Worm (Caenorhabditis elegans): ENCODE results near the gene T05G5.5.
A peak's percentile ranks its signal among the peaks of the same experiment; 100 is the strongest.

Gene T05G5.5

ce11 chrIII:9747133-9747532 lies 4.1 kb downstream of the T05G5.5 start, which contains the start of the genes iff-1 and cdk-1:
Gene iff-1 (minus strand): TSS chrIII:9747193.
Gene cdk-1 (plus strand): TSS chrIII:9747472.
- TF ChIP-seq K02D7.2 (tag; optimal IDR thresholded peaks at IDR 0.05) = no peak
- TF ChIP-seq nfya-1 (tag; optimal IDR thresholded peaks at IDR 0.05) = peak; percentile 12
- TF ChIP-seq ceh-31 (tag; optimal IDR thresholded peaks at IDR 0.05) = peak; percentile 8
- peak; percentile 1 for TF ChIP-seq unc-42 (tag; optimal IDR thresholded peaks at IDR 0.05)

DNA sequence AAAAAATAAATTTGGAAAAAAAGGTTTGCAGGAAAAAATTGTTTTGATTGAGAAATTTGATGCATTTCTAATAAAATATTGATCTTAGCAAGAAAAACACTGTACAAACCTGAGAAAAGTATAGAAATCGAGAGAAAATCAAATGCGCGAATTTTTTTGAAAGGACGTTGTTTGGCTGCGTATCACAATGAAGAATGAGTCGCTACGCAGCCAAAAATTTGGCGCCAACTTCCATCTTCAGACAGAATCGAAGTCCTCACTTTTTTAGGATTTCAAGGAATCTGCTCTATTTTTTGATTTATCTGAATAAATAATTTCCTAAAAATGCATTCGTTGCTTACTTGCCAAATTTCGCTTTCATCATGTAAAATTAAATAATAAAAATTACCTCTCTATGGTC lies 4.6 kb downstream of the T05G5.5 start:
- TF ChIP-seq lin-11 (tag; optimal IDR thresholded peaks at IDR 0.05) (no peak), ceh-45 (GFP tag; IDR thresholded peaks at IDR 0.05) (no peak), ceh-24 (tag; optimal IDR thresholded peaks at IDR 0.05) (no peak), Y22D7AL.16 (tag; optimal IDR thresholded peaks at IDR 0.05) (no peak), dmd-4 (tag; optimal IDR thresholded peaks at IDR 0.05; ENCODE audit: borderline replicate concordance) (no peak), elt-2 (tag; optimal IDR thresholded peaks at IDR 0.05) (no peak), eyg-1 (tag; optimal IDR thresholded peaks at IDR 0.05) (no peak), unc-86 (tag; optimal IDR thresholded peaks at IDR 0.05) (no peak), fax-1 (tag; optimal IDR thresholded peaks at IDR 0.05) (no peak), ceh-22 (tag; optimal IDR thresholded peaks at IDR 0.05) (no peak), K02D7.2 (tag; optimal IDR thresholded peaks at IDR 0.05) (no peak), dve-1 (tag; optimal IDR thresholded peaks at IDR 0.05) (no peak), hlh-8 (tag; optimal IDR thresholded peaks at IDR 0.05) (no peak), fkh-6 (tag; optimal IDR thresholded peaks at IDR 0.05) (no peak), ama-1 (optimal IDR thresholded peaks at IDR 0.05) (no peak)

- peak; percentile 4 for TF ChIP-seq ceh-34 (tag; optimal IDR thresholded peaks at IDR 0.05)
- peak; percentile 5 for TF ChIP-seq rnt-1 (tag; optimal IDR thresholded peaks at IDR 0.05)
- TF ChIP-seq pha-2 (tag; optimal IDR thresholded peaks at IDR 0.05) = no peak
- peak; percentile 22 for TF ChIP-seq ref-2 (tag; optimal IDR thresholded peaks at IDR 0.05)
- no peak for TF ChIP-seq hlh-15 (tag; optimal IDR thresholded peaks at IDR 0.05)
- TF ChIP-seq nfya-1 (tag; optimal IDR thresholded peaks at IDR 0.05) = peak; percentile 11
These were observed 5.8 kb downstream of the T05G5.5 start for ce11 chrIII:9745333-9745897.

DNA sequence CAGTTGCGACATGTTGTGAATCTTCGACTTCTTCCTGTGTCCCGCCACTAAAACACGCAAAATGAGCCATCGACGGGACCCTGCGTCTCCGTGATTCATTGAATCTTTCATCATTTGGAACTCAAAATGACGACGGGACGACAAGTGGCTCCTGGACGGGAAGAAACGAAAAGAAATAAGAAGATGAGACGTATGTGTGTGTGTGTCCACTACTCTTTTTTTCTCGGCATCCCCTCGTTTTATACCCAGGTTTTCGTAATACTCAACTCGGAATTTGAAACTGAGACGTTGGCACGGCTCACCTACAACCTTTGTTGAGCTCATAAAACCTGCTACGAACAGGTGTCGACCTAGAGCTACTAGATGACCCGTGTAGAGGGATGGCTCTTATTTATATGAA lies 6.7 kb downstream of the T05G5.5 start:
- TF ChIP-seq tbx-7 (tag; optimal IDR thresholded peaks at IDR 0.05) (no peak), ceh-18 (tag; optimal IDR thresholded peaks at IDR 0.05) (peak; percentile 3), unc-55 (GFP tag; optimal IDR thresholded peaks at IDR 0.05) (peak; percentile 14)

- no peak for TF ChIP-seq elt-2 (tag; optimal IDR thresholded peaks at IDR 0.05)
- no peak for TF ChIP-seq nfya-1 (tag; optimal IDR thresholded peaks at IDR 0.05)
- TF ChIP-seq hlh-8 (tag; optimal IDR thresholded peaks at IDR 0.05) = no peak
- TF ChIP-seq ceh-34 (tag; optimal IDR thresholded peaks at IDR 0.05) = no peak
- TF ChIP-seq fkh-6 (tag; optimal IDR thresholded peaks at IDR 0.05) = no peak
- TF ChIP-seq ceh-24 (tag; optimal IDR thresholded peaks at IDR 0.05) = no peak
- TF ChIP-seq unc-55 (GFP tag; optimal IDR thresholded peaks at IDR 0.05) = no peak
- no peak for TF ChIP-seq syd-9 (tag; optimal IDR thresholded peaks at IDR 0.05)
These were observed 8.0 kb downstream of the T05G5.5 start, which contains the start of gene T05G5.1 for ce11 chrIII:9743239-9743638. Gene T05G5.1 (minus strand): TSS chrIII:9743339.

DNA sequence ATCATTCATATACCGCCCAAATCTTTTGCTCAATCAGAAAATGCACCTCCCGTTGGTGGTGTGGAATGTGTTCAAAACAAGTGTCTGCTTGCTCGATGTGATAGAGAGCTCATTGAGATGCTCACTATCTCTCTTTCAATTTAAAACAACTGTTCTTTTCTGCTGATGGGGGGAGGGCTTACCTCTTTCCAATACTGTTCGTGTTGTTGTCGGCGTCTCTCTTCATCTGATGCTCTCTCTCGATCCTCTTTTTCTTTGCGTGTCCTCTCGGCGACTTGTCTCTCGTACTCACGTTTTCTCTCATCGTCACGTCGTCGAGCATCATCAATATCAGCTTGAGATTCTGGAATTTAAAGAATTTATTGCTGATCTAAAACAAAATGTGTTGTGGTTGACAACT lies 9.2 kb downstream of the T05G5.5 start:
- TF ChIP-seq Y22D7AL.16 (tag; optimal IDR thresholded peaks at IDR 0.05) = no peak
- TF ChIP-seq hlh-13 (GFP tag; optimal IDR thresholded peaks at IDR 0.05) = no peak
- TF ChIP-seq unc-55 (GFP tag; optimal IDR thresholded peaks at IDR 0.05) = peak; percentile 57
- no peak for TF ChIP-seq ets-4 (tag; optimal IDR thresholded peaks at IDR 0.05)
- TF ChIP-seq ama-1 (optimal IDR thresholded peaks at IDR 0.05) = no peak
- TF ChIP-seq nhr-11 (tag; optimal IDR thresholded peaks at IDR 0.05) = no peak
- TF ChIP-seq syd-9 (tag; optimal IDR thresholded peaks at IDR 0.05) = no peak
- peak; percentile 2 for TF ChIP-seq tbx-2 (tag; optimal IDR thresholded peaks at IDR 0.05)
- TF ChIP-seq pha-4 (tag; optimal IDR thresholded peaks at IDR 0.05) = no peak
- TF ChIP-seq hlh-6 (tag; optimal IDR thresholded peaks at IDR 0.05) = no peak
- TF ChIP-seq nfya-1 (tag; optimal IDR thresholded peaks at IDR 0.05) = peak; percentile 0
- TF ChIP-seq ref-2 (tag; optimal IDR thresholded peaks at IDR 0.05) = peak; percentile 33

All from whole organism, late embryonic.